Worm (Caenorhabditis elegans): ENCODE measurements around the gene Y62H9A.4.

DNA sequence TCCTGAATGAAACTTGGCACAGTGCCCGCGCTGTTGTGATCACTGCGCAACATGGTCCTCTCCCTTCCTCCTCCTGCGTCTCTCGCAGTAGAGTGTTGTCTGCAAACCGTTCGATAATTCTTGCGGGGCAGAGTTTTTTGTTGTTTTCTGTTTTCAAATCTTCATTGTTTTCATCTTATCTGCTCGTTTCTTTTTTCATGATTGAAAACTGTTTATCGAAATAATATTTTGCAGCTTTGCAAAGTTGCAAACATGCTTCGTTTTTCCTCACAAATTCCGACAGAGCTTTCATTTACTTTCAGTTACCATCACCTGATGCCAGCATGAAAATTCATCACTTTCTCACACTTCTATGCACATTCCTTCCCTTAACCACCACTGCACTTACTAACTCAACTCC lies 22.7 kb upstream of the Y62H9A.4 start, which contains the start of gene mes-1:
- TF ChIP-seq nhr-237 (tag; optimal IDR thresholded peaks at IDR 0.05) (no peak), nhr-28 (tag; optimal IDR thresholded peaks at IDR 0.05) (no peak), pha-4 (tag; optimal IDR thresholded peaks at IDR 0.05) (no peak), unc-39 (tag; optimal IDR thresholded peaks at IDR 0.05) (no peak), snpc-4 (tag; optimal IDR thresholded peaks at IDR 0.05) (no peak), lin-13 (tag; optimal IDR thresholded peaks at IDR 0.05) (no peak), mep-1 (tag; optimal IDR thresholded peaks at IDR 0.05) (no peak), elt-1 (tag; optimal IDR thresholded peaks at IDR 0.05; ENCODE audit: borderline replicate concordance, insufficient read depth) (no peak)

Data from whole organism, mixed stage, embryonic.